Fruit fly (Drosophila melanogaster): ENCODE measurements around the gene CG13984.

The CG13984 gene

dm6 chr2L:6323536-6324385, 15.1 kb downstream of the CG13984 start, which contains the start of gene PDZ-GEF:
Gene PDZ-GEF, plus strand, starts transcription at chr2L:6323767.
- TF ChIP-seq Pif1B (GFP tag; optimal IDR thresholded peaks at IDR 0.05) (no peak), CG4496 (GFP tag; IDR thresholded peaks at IDR 0.05) (peak; percentile 31; the same call in 1 of the 3 replicates), Pif1A (GFP tag; optimal IDR thresholded peaks at IDR 0.05) (no peak), CG34367 (tag; optimal IDR thresholded peaks at IDR 0.05) (no peak)

DNA sequence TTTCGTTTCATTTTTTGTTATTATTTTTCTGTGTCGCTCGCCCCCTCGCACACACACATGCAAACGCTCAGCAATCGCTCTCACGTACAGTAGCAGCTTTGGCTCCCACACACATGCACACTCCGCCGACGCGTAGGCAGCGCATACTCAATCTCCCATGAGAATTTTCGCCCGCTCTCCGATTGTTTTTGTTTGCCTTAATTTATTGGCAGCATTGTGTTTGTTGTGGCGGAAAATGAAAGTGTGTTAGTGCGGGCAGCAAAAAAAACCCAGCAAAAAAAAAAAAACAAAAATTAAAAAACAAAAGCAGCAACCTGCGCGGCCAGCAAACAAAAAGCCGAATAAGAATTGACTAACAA, 15.7 kb downstream of the CG13984 start:
- TF ChIP-seq CG34367 (tag; optimal IDR thresholded peaks at IDR 0.05), result peak; percentile 63
- peak; percentile 52 for TF ChIP-seq EcR (GFP tag; optimal IDR thresholded peaks at IDR 0.05)
- peak; percentile 98 for TF ChIP-seq CG12605 (GFP tag; IDR thresholded peaks at IDR 0.05)
- TF ChIP-seq D1 (tag; optimal IDR thresholded peaks at IDR 0.05), result no peak
- TF ChIP-seq CG8301 (tag; optimal IDR thresholded peaks at IDR 0.05), result peak; percentile 68
- TF ChIP-seq CG10348 (GFP tag; IDR thresholded peaks at IDR 0.05), result no peak
- TF ChIP-seq Ets98B (GFP tag; IDR thresholded peaks at IDR 0.05), result peak; percentile 97
- TF ChIP-seq rn (GFP tag; IDR thresholded peaks at IDR 0.05), result peak; percentile 82
- peak; percentile 65 for TF ChIP-seq CG8159 (tag; optimal IDR thresholded peaks at IDR 0.05)
- TF ChIP-seq CG4496 (GFP tag; IDR thresholded peaks at IDR 0.05), result peak; percentile 97
- TF ChIP-seq Pif1B (GFP tag; optimal IDR thresholded peaks at IDR 0.05), result no peak
- TF ChIP-seq CG17806 (tag; optimal IDR thresholded peaks at IDR 0.05), result peak; percentile 57
- TF ChIP-seq CG32121 (GFP tag; IDR thresholded peaks at IDR 0.05), result peak; percentile 96
- TF ChIP-seq CG14655 (GFP tag; optimal IDR thresholded peaks at IDR 0.05), result no peak
- TF ChIP-seq gl (tag; optimal IDR thresholded peaks at IDR 0.05), result peak; percentile 89
- TF ChIP-seq CG15710 (tag; optimal IDR thresholded peaks at IDR 0.05), result peak; percentile 72
- TF ChIP-seq Pif1A (GFP tag; optimal IDR thresholded peaks at IDR 0.05), result no peak
- TF ChIP-seq Snoo (tag; optimal IDR thresholded peaks at IDR 0.05), result peak; percentile 67
- TF ChIP-seq CG13204 (GFP tag; optimal IDR thresholded peaks at IDR 0.05), result peak; percentile 89
- peak; percentile 42 for TF ChIP-seq CG9948 (tag; optimal IDR thresholded peaks at IDR 0.05)
- peak; percentile 93 for TF ChIP-seq fd96Ca (GFP tag; IDR thresholded peaks at IDR 0.05)

DNA sequence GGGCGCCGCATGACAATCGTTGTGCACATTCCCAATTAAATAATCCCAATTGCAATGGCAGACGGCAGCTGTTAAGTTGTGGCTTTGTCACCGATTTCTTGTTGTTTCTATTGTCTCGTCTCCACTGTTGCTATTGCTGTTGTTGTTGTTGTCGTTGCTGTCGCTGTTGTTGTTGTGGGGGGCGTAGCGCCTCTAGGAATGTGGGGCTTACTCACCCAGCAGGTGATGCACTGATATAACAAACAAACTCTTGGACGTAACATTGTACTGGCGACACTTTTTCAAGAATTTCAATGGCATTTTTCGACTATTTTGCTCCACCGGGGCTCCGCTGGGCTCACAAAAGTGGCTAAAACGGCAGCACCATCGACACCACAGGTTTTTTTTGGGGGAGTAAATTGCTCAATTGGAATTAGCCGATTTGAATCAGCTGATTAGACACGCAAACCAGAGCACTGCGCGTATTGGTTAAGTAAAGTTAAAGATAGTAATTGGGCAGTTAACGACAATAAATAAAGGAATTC, 29.3 kb downstream of the CG13984 start:
- TF ChIP-seq rn (GFP tag; IDR thresholded peaks at IDR 0.05), result no peak

DNA sequence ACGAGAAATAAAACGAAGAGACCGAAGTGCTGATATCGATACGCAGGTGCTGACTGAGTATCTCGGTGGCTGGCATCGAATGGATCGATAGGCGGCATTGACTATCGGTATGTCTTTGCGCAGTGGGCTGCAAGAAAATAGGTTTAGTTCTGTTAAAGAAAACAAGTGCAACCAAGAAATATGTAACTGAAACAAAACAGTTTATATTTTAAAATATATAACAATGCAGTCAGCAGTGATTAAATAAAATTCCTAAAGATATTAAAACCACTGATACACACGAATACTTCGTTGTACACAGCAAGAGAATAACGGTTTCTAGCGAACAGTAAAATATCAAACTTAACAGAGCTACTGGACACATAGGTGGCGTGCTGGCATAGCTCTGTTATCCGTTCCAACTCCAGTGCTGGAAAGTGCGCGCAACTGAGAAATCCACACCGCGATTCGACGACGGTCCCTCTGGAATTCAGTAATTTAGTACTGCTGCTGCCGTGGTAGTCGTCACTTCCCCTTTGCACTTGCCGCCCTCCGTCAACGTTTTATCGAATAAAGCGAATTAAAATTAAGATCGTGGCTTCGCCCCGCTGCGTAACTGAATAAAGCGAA, 29.9 kb downstream of the CG13984 start, which contains the start of the genes Pez and Cpr:
Gene Pez (minus strand): TSS at position 305 of the 609 bp plus-strand sequence.
Gene Cpr (plus strand): TSS at position 470 of the 609 bp plus-strand sequence.
- TF ChIP-seq CG32121 (GFP tag; IDR thresholded peaks at IDR 0.05) (no peak), CG12605 (GFP tag; IDR thresholded peaks at IDR 0.05) (no peak), Snoo (tag; optimal IDR thresholded peaks at IDR 0.05) (peak; percentile 22), CG4496 (GFP tag; IDR thresholded peaks at IDR 0.05) (peak; percentile 67; the same call in 2 of the 3 replicates)

DNA sequence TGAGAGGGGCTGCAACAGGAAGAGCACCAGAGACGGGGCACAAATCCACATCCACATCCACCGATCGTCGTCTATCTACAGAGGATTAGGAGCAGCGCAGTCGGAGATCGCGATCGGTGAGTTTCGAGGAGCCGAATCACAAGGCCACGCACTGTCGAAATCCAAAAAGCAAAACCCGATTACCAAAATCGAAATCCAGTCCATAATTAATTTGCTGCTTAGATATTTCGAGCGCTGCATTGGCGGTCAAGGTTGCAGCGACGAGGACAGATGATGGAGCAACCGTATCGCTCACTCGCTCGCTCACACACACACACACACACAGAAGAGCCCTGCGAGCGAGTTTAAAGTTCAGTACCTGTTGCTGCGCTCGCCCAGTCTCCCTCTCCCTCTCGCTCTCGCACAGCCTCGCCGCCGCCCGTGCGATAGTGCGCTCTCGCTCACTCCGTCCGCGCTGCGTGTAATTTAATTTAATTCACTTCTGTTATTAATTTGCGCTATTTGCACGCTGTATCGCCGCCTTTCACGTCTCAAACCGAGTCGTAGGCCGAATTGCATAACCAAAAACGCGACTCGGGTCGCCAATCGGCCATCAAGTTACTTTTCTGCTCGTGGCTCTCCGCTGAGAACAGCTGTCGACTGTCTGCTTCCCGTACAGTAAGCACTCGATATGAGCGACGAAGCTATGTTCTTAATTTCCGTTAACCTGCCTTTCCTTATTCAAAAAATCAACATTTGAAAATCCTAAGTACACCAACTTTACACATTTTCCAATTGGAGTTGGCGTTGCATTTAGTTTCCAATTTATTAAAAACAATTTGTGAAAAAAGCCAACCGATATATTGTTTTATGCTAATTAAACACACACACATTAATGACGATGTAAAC, 30.6 kb downstream of the CG13984 start:
- TF ChIP-seq CG10348 (GFP tag; IDR thresholded peaks at IDR 0.05) (no peak), CG4496 (GFP tag; IDR thresholded peaks at IDR 0.05) (peak; percentile 42), Snoo (tag; optimal IDR thresholded peaks at IDR 0.05) (peak; percentile 39), gl (tag; optimal IDR thresholded peaks at IDR 0.05) (peak; percentile 77), D1 (tag; optimal IDR thresholded peaks at IDR 0.05) (no peak), EcR (GFP tag; optimal IDR thresholded peaks at IDR 0.05) (peak; percentile 81), CG8159 (tag; optimal IDR thresholded peaks at IDR 0.05) (peak; percentile 20), CG17806 (tag; optimal IDR thresholded peaks at IDR 0.05) (peak; percentile 23), CG34367 (tag; optimal IDR thresholded peaks at IDR 0.05) (peak; percentile 13), CG9948 (tag; optimal IDR thresholded peaks at IDR 0.05) (peak; percentile 4), CG12605 (GFP tag; IDR thresholded peaks at IDR 0.05) (peak; percentile 56; the same call in 1 of the 2 replicates), CG14655 (GFP tag; optimal IDR thresholded peaks at IDR 0.05) (no peak), CG15710 (tag; optimal IDR thresholded peaks at IDR 0.05) (no peak), CG32121 (GFP tag; IDR thresholded peaks at IDR 0.05) (no peak), Ets98B (GFP tag; IDR thresholded peaks at IDR 0.05) (no peak; the same call in 1 of the 2 replicates), CG13204 (GFP tag; optimal IDR thresholded peaks at IDR 0.05) (peak; percentile 99), fd96Ca (GFP tag; IDR thresholded peaks at IDR 0.05) (0 out of 3 replicates have a peak, but pooled peaks have one; percentile 37)
